Worm (Caenorhabditis elegans) whole organism, dauer: ENCODE measurements around the gene F09A5.2.

ENCODE experiments used
- unc-62 ChIP-seq: sonication (generic microtip); optimal IDR thresholded peaks from 2 replicates; lab custom pipeline; 2017; ENCODE audit warnings: missing biosample characterization, missing genetic modification reagents, missing genetic modification characterization

F09A5.2 gene

DNA sequence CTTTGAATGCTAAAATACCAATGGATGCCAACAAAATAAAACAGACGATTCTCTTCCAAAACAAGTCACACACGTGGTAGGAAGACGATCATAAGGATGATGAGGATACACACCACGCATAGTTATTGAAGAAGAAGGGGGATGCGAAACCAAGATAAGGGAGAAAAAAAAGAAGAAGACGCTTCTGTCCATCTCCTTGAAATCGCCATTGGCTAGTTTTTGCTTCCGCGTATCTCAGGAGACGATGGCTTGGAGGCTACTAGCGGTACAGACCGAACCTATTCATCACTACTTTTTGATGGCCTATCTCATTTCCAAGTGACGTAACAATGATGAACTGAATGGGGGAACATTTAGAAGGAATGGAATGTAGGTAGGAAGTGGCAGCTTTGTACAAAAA, 29.4 kb downstream of the F09A5.2 start:
- TF ChIP-seq unc-62 (GFP tag; lab: Kevin White, UChicago): no peak

DNA sequence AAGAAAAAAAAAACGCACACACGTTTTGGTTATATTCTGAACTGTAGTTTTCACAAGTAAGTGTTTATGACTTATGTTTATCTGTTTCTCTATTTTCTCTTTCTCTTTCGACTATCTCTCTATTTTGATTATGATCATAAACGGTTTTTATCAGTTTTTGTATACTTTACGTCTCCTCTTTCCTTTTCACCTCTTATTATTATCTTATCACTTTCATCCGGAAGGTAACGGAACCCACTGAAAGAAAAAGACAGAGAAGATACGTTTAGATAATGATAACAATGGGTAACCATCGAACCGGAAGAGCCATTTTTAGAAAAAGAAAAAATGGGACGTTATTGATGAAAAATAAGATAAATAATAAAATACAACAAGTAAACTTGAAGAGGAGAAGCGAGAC, 30.8 kb downstream of the F09A5.2 start:
- no peak for TF ChIP-seq unc-62 (GFP tag; lab: Kevin White, UChicago)

- no peak for TF ChIP-seq unc-62 (GFP tag; lab: Kevin White, UChicago)
These were observed 34.2 kb downstream of the F09A5.2 start for ce11 chrX:13169133-13169532.

DNA sequence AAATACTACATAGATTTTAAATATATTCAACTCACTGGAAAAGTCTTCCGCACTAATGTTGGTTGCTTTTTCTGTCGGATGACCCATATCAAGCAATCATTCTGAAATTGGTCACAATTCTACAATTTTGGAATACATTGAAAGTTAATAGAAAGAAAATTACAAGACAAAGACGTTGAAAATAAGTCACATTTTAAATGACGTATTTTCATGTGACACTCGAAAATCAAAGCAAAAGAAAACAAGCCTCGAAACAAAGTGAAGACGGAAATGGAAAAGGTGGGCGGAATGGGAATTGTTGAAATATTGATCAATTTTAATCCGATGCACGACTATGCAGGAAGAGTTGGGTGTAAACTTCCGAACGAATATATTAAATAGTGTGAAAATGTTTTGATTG, 35.1 kb downstream of the F09A5.2 start, which contains the start of gene mob-2:
TSS of gene mob-2 (minus strand) at position 101 of the 400 bp plus-strand sequence.
- no peak for TF ChIP-seq unc-62 (GFP tag; lab: Kevin White, UChicago)

DNA sequence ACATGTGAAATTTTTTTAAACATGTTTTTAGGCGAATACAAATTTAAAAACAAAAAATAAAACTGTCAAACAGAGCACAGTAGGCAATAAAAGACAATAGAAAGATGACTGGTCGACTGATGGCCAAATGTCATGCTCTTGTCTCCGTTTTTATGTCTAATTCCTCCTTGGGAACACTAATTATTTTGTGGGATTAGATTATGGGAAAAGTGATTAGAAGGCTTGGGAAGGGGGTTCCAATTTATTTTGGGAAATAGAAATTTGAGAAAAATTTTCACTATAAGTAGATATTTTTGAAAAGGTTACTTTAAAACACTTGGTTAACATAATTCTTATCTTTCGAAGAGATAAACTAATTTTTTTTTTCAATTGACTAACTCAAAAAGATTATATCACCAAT, 35.9 kb downstream of the F09A5.2 start:
- no peak for TF ChIP-seq unc-62 (GFP tag; lab: Kevin White, UChicago)

DNA sequence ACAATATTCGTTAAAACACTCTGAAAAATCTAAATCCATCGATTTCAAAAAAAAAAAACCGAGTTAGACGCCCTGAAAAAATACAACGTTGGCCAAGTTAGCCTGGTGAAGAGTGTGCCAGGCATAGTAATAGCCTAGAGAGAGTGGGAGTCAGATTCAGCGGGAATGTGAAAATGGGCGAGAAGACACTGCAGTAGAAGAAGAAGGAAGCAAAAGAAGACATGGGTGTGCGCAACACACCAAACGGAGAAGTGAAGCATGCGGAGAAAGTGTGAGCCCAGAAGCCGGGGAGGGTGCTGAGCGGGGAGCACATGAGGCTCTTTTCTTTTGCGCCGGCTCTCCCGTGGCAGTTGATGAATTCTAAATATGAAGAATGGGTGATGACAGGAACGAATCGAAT, 36.3 kb downstream of the F09A5.2 start:
- no peak for TF ChIP-seq unc-62 (GFP tag; lab: Kevin White, UChicago)

- TF ChIP-seq unc-62 (GFP tag; lab: Kevin White, UChicago): no peak
These were observed 39.5 kb downstream of the F09A5.2 start for ce11 chrX:13174437-13174836.

ce11 chrX:13178347-13178746, 43.4 kb downstream of the F09A5.2 start, which contains the start of gene nlp-3:
Gene nlp-3, minus strand, starts transcription at chrX:13178447.
- TF ChIP-seq unc-62 (GFP tag; lab: Kevin White, UChicago): no peak

ce11 chrX:13182012-13182411, 47.1 kb downstream of the F09A5.2 start:
- TF ChIP-seq unc-62 (GFP tag; lab: Kevin White, UChicago): no peak
